Fruit fly (Drosophila melanogaster) ovary, adult (tissue): ENCODE measurements around the gene Or7a.

Experiments
- CG17801 ChIP-seq: fragments of 200-800 bp; optimal IDR thresholded peaks from 2 replicates; lab custom pipeline; 2019; ENCODE audit warnings: missing biosample characterization, mild to moderate bottlenecking, missing genetic modification characterization, moderate library complexity; ENCODE audit not compliant: partially characterized antibody

The Or7a gene

DNA sequence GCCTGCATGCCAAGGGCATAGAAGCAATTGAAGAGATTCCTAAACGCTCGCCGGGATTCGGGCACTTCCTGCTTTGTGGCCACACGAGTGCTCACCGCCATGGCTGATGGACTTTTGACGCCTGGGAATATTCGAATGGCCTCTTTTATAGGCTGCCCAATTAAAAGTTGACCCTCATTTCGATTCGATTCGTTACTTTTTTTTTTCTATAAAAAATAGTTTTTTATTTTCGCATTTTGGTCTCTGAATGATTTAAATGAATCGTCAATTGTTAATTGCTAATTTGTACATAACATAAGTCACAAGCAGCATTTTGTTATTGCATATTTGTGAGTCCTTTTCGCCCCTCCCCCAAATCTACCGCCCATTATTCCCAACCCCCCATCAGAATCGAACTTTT lies at the start of gene Or7a:
Gene Or7a (minus strand): TSS at position 101 of the 400 bp plus-strand sequence.
- TF ChIP-seq CG17801 (GFP tag; lab: Kevin White, UChicago) = no peak

DNA sequence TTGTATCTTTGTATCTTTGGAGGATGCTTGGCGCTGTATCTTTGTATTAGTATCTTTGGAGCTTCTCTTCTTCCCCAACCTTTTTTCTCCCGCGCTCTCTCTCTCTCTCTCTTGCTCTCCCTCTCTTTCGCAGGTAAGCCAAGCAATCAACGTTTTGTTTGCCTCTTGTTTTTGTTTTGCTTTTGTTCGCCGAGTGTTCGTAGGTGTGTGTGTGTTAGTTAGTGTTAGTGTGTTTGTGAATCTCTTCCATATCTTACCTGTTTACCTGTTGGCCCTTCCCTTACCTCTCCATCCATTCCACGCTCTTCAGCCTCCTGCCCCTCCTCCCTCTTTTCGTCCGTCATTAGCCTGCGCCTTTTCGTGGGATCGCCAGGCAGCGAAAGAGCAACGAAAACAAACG lies 48.5 kb upstream of the Or7a start:
- TF ChIP-seq CG17801 (GFP tag; lab: Kevin White, UChicago) = no peak

DNA sequence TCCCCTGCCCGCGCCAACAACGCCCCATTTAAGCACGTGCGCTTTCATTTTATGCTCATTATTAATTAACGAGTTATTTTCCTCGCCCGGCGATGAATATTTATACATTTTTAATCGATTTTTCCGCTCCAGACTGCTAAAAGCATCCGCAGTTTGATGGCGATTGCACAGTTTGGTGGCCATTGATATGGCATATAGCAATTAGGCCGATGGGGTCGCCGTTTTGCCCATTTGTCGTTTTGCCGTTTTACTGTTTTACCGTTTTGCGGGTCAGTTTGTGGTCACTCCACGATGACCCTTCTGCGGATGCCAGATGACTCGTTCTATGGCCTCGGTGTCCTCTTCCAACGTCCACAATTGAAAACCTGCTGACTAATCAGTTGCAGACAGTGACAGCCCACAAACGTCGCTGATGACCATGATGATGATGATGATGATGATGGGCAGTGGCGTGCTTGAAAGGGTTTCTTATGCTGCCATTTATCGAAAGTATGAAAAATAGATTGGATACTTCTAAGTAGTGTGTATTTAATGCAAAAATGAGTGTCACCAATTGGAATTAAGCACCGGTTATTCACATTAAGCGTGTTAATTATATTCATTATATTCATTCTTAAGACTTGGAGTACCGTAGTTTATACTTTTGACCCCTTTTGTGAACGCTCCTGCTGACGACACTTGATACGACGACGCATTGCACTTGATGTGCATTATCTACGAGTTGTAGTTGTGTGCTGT lies 46.4 kb upstream of the Or7a start:
- TF ChIP-seq CG17801 (GFP tag; lab: Kevin White, UChicago) = no peak

DNA sequence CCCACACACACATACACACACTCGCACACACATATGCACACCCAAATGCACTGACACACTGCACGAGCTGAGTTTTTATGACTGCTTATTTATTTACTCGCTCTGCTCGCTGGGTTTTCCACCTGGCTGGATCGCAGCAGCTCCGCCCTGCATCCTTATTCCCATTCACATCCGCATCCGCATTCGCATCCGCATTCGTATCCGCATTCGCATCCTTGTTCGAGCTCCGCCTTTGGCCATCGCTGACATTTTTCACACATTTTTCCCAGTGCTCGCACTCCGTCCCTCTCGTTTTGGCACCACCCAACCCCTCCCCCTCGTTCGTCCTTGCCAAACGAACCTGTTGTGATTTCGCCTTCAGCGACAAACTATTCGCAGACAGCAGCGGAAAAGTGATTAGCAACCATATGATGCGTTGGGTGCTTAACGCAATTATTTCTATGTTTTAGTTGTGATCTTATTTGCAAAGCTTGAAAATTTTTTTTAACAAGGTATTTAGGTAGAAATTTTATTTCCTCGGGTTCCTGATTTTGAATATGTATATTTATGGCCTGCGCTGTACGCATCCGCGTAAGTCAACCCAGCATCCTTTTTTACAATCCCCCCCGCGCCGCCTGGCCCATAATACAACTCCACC lies 45.7 kb upstream of the Or7a start:
- TF ChIP-seq CG17801 (GFP tag; lab: Kevin White, UChicago) = no peak

DNA sequence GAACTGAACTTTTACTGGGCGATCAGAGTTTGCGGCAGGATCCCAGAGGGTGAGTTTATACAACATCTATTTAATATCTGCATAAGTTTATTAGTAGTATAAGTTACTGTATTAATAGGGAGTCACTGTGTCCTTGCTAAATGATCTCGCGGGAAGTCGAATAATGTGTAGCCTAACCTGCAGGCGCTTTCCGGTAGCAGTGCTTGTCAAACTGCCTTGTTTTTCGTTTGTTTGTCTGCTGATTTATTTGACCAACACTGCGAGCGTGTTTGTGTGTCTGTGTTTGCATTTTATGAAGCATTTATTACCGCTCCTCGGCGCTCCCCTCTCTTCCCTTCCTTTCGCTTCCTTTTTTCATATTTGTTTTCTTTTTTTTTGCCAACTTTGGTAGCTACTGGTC lies 45.1 kb upstream of the Or7a start:
- TF ChIP-seq CG17801 (GFP tag; lab: Kevin White, UChicago) = no peak

DNA sequence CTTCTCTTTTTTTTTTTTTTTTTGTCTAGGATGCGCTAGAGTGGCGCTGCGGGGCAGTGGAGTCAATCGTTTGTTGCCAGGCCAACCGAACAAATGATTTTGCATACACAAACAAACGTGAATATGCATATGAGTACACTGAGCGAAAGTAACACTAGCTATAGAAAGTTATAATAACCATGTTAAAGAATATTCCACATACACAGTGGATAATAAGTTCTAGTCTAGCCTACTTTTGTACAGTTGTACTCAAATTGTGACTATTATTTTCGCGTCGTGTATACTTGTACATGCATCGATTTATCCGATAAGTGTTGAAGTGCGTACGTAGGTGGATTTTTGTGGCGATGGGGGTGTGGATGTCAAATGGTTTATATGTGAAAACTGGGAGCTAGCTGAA lies 41.5 kb upstream of the Or7a start:
- TF ChIP-seq CG17801 (GFP tag; lab: Kevin White, UChicago) = no peak

DNA sequence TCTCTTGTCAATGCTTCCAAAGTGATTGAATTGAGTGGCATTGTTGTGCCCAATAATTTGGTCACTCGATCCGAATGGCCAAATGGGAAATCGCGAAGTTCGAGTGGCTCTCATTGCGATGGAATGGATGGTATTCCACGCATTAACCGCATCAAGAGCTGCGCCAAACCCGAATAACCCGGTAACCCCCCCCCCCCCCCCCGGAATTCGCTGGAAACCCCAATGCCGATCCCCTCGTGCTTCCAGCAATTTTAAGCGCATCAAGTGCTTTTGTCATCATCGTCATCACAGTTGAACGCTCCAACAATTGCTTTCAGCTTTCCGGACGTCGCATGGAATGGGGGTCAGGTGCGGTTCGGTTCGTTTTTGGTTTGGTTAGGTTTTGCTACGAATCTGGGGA lies 41.1 kb upstream of the Or7a start:
- TF ChIP-seq CG17801 (GFP tag; lab: Kevin White, UChicago) = no peak

DNA sequence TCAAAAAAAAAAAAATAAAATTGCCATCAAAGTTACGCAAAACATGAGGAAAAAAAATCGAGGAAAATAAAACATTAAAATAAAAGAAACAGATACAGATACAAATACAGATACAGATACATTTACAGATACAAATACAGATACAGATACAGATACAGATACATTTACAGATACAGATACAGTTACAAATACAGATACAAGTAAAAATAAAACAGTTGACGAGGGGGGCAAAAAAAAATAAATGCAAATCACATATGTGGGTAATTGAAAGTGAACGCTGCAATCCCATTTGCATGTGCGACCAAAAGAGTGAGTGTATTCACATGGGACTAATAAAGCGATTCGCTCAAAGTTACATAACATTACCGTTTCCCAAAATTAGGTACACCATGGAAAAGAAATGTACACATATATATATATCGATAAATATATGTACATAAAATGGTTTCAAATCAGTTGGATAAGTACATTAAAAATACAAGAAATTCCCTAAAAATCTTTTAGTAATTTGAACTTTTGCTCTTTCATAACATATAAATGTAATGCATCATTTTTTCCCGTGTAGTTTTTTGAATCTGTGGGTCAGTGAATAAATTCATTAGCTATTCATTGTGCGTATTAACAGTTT lies 40.2 kb upstream of the Or7a start:
- no peak for TF ChIP-seq CG17801 (GFP tag; lab: Kevin White, UChicago)

DNA sequence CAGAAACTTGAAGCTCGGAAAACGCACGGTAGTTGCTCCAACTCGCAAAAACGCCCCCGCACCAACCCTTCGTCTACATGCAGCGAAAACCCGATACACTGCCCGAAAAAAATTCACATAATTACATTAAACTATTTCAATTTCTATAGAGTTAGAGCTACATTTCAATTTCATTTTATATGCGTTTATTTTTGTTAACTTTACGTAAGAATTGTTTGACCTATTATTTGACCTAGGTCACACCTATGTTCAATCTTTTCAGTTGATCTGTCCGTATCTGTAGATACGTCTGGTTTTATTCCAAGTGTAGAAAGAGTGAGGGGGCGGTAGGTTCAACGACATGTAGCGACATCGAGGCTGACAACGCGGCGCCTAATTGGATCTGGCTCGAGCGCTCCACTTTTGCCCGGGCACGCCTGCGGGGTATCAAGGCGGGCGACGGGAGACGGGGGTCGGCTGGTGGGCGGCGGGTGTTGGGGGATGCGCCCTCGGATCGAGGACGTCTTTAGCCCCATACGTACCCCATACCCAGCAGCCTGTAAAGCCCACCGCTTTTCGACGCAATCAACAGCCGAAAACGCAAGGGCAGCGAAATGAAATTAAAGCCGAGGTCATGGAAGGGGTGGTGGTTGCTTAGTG lies 37.3 kb upstream of the Or7a start:
- TF ChIP-seq CG17801 (GFP tag; lab: Kevin White, UChicago) = no peak

DNA sequence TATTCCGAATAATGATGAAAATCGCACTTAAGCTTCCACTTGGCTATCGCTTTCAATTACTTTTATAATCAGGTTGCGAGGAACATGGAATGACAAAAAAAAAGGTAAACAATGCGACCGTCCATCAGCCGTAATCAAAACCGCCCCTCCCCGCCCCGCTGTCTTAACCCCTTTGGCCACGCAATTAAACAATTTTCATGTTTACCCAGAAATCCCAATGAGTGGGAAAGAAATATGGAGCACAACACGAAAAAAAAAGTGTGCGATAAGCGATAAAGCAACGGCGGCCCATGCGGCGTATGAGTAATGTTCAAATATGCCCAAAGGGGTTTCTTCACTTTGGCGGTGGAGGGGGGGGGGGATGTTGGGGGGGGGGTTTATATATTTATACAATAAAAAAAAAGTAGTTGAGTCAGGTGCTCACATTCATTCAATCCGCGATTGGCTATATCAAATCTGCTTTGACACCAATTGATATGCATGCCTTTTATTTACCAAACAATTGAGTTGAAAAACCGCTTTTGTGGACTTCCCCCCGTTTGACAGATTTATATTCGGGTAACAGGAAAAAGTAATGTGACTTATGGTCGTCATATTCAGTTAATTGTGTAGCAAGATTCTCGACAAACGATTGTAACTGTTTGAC lies 33.5 kb upstream of the Or7a start:
- TF ChIP-seq CG17801 (GFP tag; lab: Kevin White, UChicago) = no peak

DNA sequence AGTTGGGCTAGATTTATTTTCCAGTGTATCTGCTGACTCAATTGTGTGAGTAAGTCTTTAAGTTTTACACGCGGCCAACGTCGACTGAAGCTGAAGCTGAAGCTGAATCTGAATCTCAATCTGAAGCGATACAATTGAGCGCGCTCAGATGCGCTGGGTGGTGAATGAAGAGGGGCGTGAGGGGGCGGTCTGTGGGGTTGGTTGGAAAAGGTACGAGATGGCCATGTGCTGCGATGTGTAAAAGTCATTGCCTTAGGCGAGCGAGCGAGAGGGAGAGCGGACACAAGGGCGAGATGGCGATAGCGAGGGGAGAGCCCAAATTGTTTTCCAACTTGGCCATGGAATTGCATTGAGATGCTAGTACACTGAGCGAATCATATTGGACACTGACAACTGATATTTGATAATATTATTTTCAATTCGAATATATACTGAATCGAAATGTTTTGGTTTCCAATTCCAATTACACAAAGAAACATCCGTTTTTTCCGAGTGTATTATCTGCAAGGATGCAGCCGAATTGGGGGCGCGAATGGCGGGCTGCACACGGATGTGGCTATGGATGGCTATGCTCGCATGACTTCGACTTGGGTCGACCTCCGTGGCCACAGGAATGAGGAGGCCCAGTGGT lies 31.2 kb upstream of the Or7a start:
- no peak for TF ChIP-seq CG17801 (GFP tag; lab: Kevin White, UChicago)

DNA sequence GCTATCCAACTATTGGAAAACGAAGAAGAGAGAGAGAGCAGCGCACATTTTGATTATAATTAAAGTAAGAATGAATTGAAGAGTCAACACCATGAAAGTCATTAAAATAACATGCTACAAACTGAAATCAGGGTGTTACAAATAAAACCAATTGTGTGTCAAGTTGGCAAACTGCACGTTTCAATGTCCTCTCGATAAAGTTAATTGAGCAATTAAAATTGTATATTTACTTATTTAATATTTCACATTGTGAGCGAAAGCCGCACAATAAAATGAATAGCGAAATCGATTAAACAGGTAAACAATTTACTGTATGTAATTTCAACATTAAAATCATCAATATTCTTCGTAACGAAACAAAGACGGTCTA lies 30.6 kb upstream of the Or7a start:
- TF ChIP-seq CG17801 (GFP tag; lab: Kevin White, UChicago) = no peak

DNA sequence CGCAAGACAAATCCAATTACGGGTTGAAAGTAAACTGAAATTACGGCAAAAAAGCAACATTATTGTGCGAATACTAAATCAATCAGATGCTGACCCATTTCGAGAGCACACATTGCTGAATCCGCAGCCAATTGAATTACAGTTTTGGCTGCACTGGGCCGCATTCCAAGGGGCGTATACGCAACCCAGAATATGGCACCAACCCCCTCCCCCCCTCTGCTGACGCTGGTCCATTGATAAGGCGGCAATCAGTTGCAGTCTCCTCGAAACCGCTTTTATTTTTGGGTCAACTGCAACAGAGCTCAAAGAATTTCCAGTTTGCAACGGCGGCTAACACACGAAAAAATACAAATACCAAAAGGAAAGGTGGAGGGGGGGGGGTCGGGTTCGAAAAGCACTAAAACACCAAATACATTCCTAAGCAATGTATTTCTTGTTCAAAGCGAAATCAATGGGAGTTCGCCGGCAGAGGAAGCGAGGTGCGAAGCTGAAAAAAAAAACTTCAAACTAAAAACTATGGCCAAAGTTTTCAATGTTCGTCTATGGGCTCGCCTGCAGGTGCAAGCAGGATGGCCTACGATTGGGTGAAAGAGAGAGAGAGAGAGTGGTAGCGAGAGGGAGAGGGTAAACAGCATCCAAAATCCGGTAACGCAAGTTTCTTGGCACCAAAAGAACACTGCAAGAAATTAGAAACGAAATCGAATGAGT lies 30.1 kb upstream of the Or7a start:
- TF ChIP-seq CG17801 (GFP tag; lab: Kevin White, UChicago) = no peak

DNA sequence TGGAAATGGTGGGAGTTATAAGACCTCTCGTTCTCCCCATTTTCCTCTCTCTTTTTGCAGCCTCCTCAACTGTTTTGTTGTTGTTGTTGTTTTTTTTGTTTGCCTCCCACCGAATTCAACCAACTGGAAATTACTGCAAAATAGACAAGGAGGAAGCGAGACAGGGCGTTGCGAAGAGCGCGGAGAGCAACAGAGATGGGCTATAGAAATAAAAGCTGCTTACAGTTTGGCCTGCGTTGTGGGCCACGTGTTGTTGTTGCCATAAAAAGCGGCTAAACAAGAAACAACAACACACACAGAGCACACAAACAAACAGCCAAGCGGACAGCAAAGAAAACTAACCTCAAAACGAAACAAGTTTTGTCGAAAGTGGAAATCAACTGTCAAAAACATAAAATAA lies 29.1 kb upstream of the Or7a start:
- no peak for TF ChIP-seq CG17801 (GFP tag; lab: Kevin White, UChicago)
